Fruit fly (Drosophila melanogaster) whole organism, adult: ENCODE measurements around the gene Hmx.

Source experiments
- CG33017 ChIP-seq: fragments of 200-800 bp; sonication (Bioruptor generic); optimal IDR thresholded peaks from 2 replicates; lab custom pipeline; 2018; ENCODE audit warnings: missing biosample characterization, mild to moderate bottlenecking, missing genetic modification characterization, moderate library complexity
- kay ChIP-seq: fragments of 200-800 bp; sonication (Bioruptor generic); peaks from one replicate; lab custom pipeline; 2016; ENCODE audit warnings: missing biosample characterization, missing genetic modification characterization, borderline replicate concordance
- ovo ChIP-seq: fragments of 200-800 bp; sonication (Bioruptor generic); optimal IDR thresholded peaks from 2 replicates; lab custom pipeline; 2016; ENCODE audit warnings: missing biosample characterization, missing genetic modification characterization

dm6 chr3R:17605872-17606271, 47.1 kb downstream of the Hmx start, which contains the start of gene sll:
- TF ChIP-seq kay (GFP tag; lab: Kevin White, UChicago) (no peak), CG33017 (tag; lab: Kevin White, UChicago) (no peak), ovo (GFP tag; lab: Kevin White, UChicago) (peak; percentile 71)
